Fruit fly (Drosophila melanogaster): ENCODE results near the gene Wnk.

The Wnk gene

DNA sequence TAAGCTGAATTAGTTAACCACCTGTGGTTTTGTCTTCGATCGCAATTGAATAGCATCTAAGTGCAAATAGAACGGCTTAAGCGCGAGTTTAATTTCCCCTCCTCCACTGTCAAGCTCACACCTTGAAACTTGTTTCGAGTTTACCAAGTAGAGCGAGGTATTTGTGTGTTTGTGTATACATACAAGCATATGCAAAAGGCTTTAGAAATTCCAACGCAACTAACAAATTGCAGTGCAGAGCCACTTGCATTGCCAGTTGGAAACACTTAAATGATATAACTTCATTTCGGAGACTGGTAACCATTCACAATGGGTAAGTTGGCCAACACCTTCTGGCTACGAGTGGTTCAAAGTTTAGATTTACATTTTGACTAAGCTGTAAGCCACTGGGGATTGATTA lies 46.8 kb downstream of the Wnk start (continued):
- TF ChIP-seq Spps (tag; optimal IDR thresholded peaks at IDR 0.05) (no peak), mld (GFP tag; IDR thresholded peaks at IDR 0.05; ENCODE audit: partially characterized antibody) (no peak), CG32532 (GFP tag; IDR thresholded peaks at IDR 0.05) (no peak), CG12236 (GFP tag; optimal IDR thresholded peaks at IDR 0.05) (no peak), crol (GFP tag; IDR thresholded peaks at IDR 0.05) (no peak), CG3847 (GFP tag; IDR thresholded peaks at IDR 0.05) (no peak), CG2875 (GFP tag; optimal IDR thresholded peaks at IDR 0.05) (no peak), nerfin-1 (tag; optimal IDR thresholded peaks at IDR 0.05) (peak; percentile 90), inv (GFP tag; IDR thresholded peaks at IDR 0.05; ENCODE audit: partially characterized antibody) (no peak), ato (GFP tag; IDR thresholded peaks at IDR 0.05; ENCODE audit: partially characterized antibody) (no peak), ara (GFP tag; IDR thresholded peaks at IDR 0.05) (no peak), ash1 (GFP tag; optimal IDR thresholded peaks at IDR 0.05) (no peak), Xbp1 (GFP tag; optimal IDR thresholded peaks at IDR 0.05) (no peak), ab (GFP tag; optimal IDR thresholded peaks at IDR 0.05) (no peak), rib (GFP tag; IDR thresholded peaks at IDR 0.05) (no peak), amos (GFP tag; IDR thresholded peaks at IDR 0.05; ENCODE audit: partially characterized antibody) (no peak), CG11723 (GFP tag; optimal IDR thresholded peaks at IDR 0.05) (no peak), Asciz (GFP tag; optimal IDR thresholded peaks at IDR 0.05) (no peak), CG4404 (GFP tag; IDR thresholded peaks at IDR 0.05) (no peak), BtbVII (GFP tag; optimal IDR thresholded peaks at IDR 0.05) (no peak), CG3838 (GFP tag; optimal IDR thresholded peaks at IDR 0.05) (no peak), sc (optimal IDR thresholded peaks at IDR 0.05) (no peak), sc (GFP tag; optimal IDR thresholded peaks at IDR 0.05) (no peak), MESR4 (GFP tag; optimal IDR thresholded peaks at IDR 0.05) (peak; percentile 35), CG10267 (tag; optimal IDR thresholded peaks at IDR 0.05) (no peak), Elba2 (GFP tag; optimal IDR thresholded peaks at IDR 0.05) (peak; percentile 61), Dp (GFP tag; optimal IDR thresholded peaks at IDR 0.05) (no peak), Bdp1 (GFP tag; optimal IDR thresholded peaks at IDR 0.05) (no peak), CG7372 (GFP tag; IDR thresholded peaks at IDR 0.05) (no peak), sr (GFP tag; IDR thresholded peaks at IDR 0.05) (no peak), nau (GFP tag; optimal IDR thresholded peaks at IDR 0.05) (no peak), hb (GFP tag; IDR thresholded peaks at IDR 0.05; ENCODE audit: partially characterized antibody) (no peak), Aef1 (GFP tag; IDR thresholded peaks at IDR 0.05) (no peak), CG3726 (GFP tag; IDR thresholded peaks at IDR 0.05) (no peak), CG32772 (GFP tag; IDR thresholded peaks at IDR 0.05) (no peak), sna (GFP tag; IDR thresholded peaks at IDR 0.05; ENCODE audit: partially characterized antibody) (no peak), CG11085 (GFP tag; IDR thresholded peaks at IDR 0.05) (no peak), kni (GFP tag; optimal IDR thresholded peaks at IDR 0.05) (peak; percentile 30), vfl (GFP tag; optimal IDR thresholded peaks at IDR 0.05) (no peak), D (optimal IDR thresholded peaks at IDR 0.05) (no peak), D (GFP tag; optimal IDR thresholded peaks at IDR 0.05) (no peak), maf-S (GFP tag; optimal IDR thresholded peaks at IDR 0.05) (no peak), Six4 (GFP tag; optimal IDR thresholded peaks at IDR 0.05) (no peak), CG14667 (GFP tag; IDR thresholded peaks at IDR 0.05) (no peak), CG4424 (GFP tag; optimal IDR thresholded peaks at IDR 0.05) (no peak), CG2712 (tag; optimal IDR thresholded peaks at IDR 0.05) (peak; percentile 65), CG15011 (GFP tag; optimal IDR thresholded peaks at IDR 0.05) (no peak), ewg (GFP tag; optimal IDR thresholded peaks at IDR 0.05) (no peak)
